Fruit fly (Drosophila melanogaster): ENCODE measurements around the gene side-II.

The side-II gene

dm6 chr2L:15016031-15016430 lies 43.9 kb upstream of the side-II start, which contains the start of gene GABA-B-R1 (continued):
- TF ChIP-seq Poxn (GFP tag; IDR thresholded peaks at IDR 0.05) (no peak), Abd-B (GFP tag; optimal IDR thresholded peaks at IDR 0.05) (no peak), psq (GFP tag; optimal IDR thresholded peaks at IDR 0.05) (no peak)

DNA sequence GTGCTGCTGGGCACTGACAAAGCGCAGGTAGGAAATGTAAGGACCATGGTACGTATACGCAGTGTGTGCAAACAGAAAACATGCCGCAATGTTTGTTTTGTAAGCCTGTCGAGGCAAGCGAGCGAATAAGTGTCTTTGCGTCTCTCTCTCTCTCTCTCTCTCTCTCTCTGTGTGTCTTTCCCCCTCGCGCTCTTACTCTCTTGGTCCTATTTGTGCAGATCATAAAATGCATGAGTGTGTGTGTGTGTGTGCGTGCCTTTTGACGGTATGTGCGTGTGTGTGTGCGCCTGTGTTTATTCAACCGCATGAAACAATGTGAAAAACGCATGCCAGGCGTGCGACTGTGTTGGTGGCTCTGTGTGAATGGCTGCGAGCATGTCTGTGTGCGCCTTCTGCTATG lies 41.4 kb upstream of the side-II start:
- TF ChIP-seq Fer2 (tag; optimal IDR thresholded peaks at IDR 0.05) = no peak
- TF ChIP-seq CG17612 (GFP tag; IDR thresholded peaks at IDR 0.05) = no peak
- TF ChIP-seq CG10431 (GFP tag; optimal IDR thresholded peaks at IDR 0.05) = no peak
- no peak for TF ChIP-seq danr (GFP tag; IDR thresholded peaks at IDR 0.05)
- no peak for TF ChIP-seq Nf-YB (GFP tag; optimal IDR thresholded peaks at IDR 0.05)
- TF ChIP-seq toy (GFP tag; IDR thresholded peaks at IDR 0.05) = no peak
- no peak for TF ChIP-seq NK7.1 (GFP tag; optimal IDR thresholded peaks at IDR 0.05)
- TF ChIP-seq CG1529 (GFP tag; optimal IDR thresholded peaks at IDR 0.05) = no peak
- TF ChIP-seq ATbp (GFP tag; optimal IDR thresholded peaks at IDR 0.05) = no peak
- no peak for TF ChIP-seq YL-1 (GFP tag; optimal IDR thresholded peaks at IDR 0.05)
- TF ChIP-seq CG17328 (GFP tag; IDR thresholded peaks at IDR 0.05) = 0 out of 2 replicates have a peak, but pooled peaks have one; percentile 10
- no peak for TF ChIP-seq CG7271 (tag; optimal IDR thresholded peaks at IDR 0.05)
- peak; percentile 4 for TF ChIP-seq sd (tag; optimal IDR thresholded peaks at IDR 0.05)
- no peak for TF ChIP-seq CG2129 (GFP tag; IDR thresholded peaks at IDR 0.05; ENCODE audit: partially characterized antibody)
- no peak for TF ChIP-seq CG15601 (tag; optimal IDR thresholded peaks at IDR 0.05)
- no peak for TF ChIP-seq Myb (GFP tag; optimal IDR thresholded peaks at IDR 0.05)
- no peak for TF ChIP-seq CG10147 (GFP tag; optimal IDR thresholded peaks at IDR 0.05)
- TF ChIP-seq corto (GFP tag; optimal IDR thresholded peaks at IDR 0.05) = no peak
- no peak for TF ChIP-seq Dfd (GFP tag; optimal IDR thresholded peaks at IDR 0.05)
- no peak for TF ChIP-seq HmgZ (tag; optimal IDR thresholded peaks at IDR 0.05)
- TF ChIP-seq CG15696 (tag; optimal IDR thresholded peaks at IDR 0.05) = no peak
- TF ChIP-seq Dref (GFP tag; IDR thresholded peaks at IDR 0.05) = no peak
- TF ChIP-seq usp (GFP tag; optimal IDR thresholded peaks at IDR 0.05) = no peak
- no peak for TF ChIP-seq TFAM (GFP tag; optimal IDR thresholded peaks at IDR 0.05)
- TF ChIP-seq grau (tag; optimal IDR thresholded peaks at IDR 0.05) = no peak
- TF ChIP-seq CG3407 (GFP tag; optimal IDR thresholded peaks at IDR 0.05) = no peak
- no peak for TF ChIP-seq CG32767 (GFP tag; IDR thresholded peaks at IDR 0.05)
- no peak for TF ChIP-seq pros (GFP tag; optimal IDR thresholded peaks at IDR 0.05)
- no peak for TF ChIP-seq gcm2 (GFP tag; optimal IDR thresholded peaks at IDR 0.05)
- TF ChIP-seq slp2 (GFP tag; optimal IDR thresholded peaks at IDR 0.05) = no peak
- no peak for TF ChIP-seq gfzf (GFP tag; optimal IDR thresholded peaks at IDR 0.05)
- TF ChIP-seq emc (GFP tag; optimal IDR thresholded peaks at IDR 0.05) = no peak
- no peak for TF ChIP-seq prd (optimal IDR thresholded peaks at IDR 0.05)
- TF ChIP-seq prd (GFP tag; IDR thresholded peaks at IDR 0.05) = 0 out of 3 replicates have a peak, but pooled peaks have one; percentile 23
- no peak for TF ChIP-seq vvl (GFP tag; IDR thresholded peaks at IDR 0.05)
- no peak for TF ChIP-seq ssp (GFP tag; IDR thresholded peaks at IDR 0.05)
- TF ChIP-seq CG8359 (GFP tag; optimal IDR thresholded peaks at IDR 0.05; ENCODE audit: borderline replicate concordance) = no peak
- TF ChIP-seq C15 (GFP tag; IDR thresholded peaks at IDR 0.05) = no peak
- TF ChIP-seq ac (GFP tag; optimal IDR thresholded peaks at IDR 0.05) = no peak
- no peak for TF ChIP-seq CG11504 (tag; optimal IDR thresholded peaks at IDR 0.05)
- TF ChIP-seq kay (GFP tag; optimal IDR thresholded peaks at IDR 0.05) = no peak
- TF ChIP-seq btn (GFP tag; optimal IDR thresholded peaks at IDR 0.05) = no peak
- peak; percentile 44 to 67 for TF ChIP-seq Trl (optimal IDR thresholded peaks at IDR 0.05)
- no peak for TF ChIP-seq Trl (GFP tag; optimal IDR thresholded peaks at IDR 0.05)
- TF ChIP-seq phol (tag; optimal IDR thresholded peaks at IDR 0.05) = peak; percentile 7
- TF ChIP-seq org-1 (GFP tag; optimal IDR thresholded peaks at IDR 0.05) = no peak
- TF ChIP-seq ash1 (GFP tag; optimal IDR thresholded peaks at IDR 0.05) = no peak
- TF ChIP-seq cg (GFP tag; optimal IDR thresholded peaks at IDR 0.05) = peak; percentile 47

Data from whole organism, embryonic.